Worm (Caenorhabditis elegans) whole organism, midembryonic: ENCODE data around the gene srt-34.

Source experiments
- T22C8.4 ChIP-seq: fragments of 200-800 bp; sonication (Bioruptor generic); IDR thresholded peaks from 2 replicates; pipeline ENCODE4 v1.3.6; 2022; ENCODE audit warnings: missing genetic modification characterization, missing compliant biosample characterization
- cog-1 ChIP-seq: sonication (generic microtip); optimal IDR thresholded peaks from 2 replicates; lab custom pipeline; 2016; ENCODE audit warnings: missing genetic modification characterization, missing compliant biosample characterization
- flt-1 ChIP-seq: fragments of 200-800 bp; sonication (Bioruptor generic); IDR thresholded peaks from 2 replicates; pipeline ENCODE4 v1.3.6; 2022; ENCODE audit warnings: missing genetic modification characterization, missing compliant biosample characterization
- klf-2 ChIP-seq: fragments of 200-800 bp; sonication (Bioruptor generic); conservative IDR thresholded peaks from 2 replicates; pipeline ENCODE4 v1.3.6; 2022; ENCODE audit warnings: missing genetic modification reagents, missing genetic modification characterization, missing compliant biosample characterization
- med-1 ChIP-seq: sonication (generic microtip); optimal IDR thresholded peaks from 2 replicates; lab custom pipeline; 2017; ENCODE audit warnings: missing genetic modification characterization, mild to moderate bottlenecking, missing compliant biosample characterization, antibody characterized with exemption, missing genetic modification reagents; ENCODE audit not compliant: insufficient read depth
- ref-1 ChIP-seq: fragments of 200-800 bp; sonication (Bioruptor generic); conservative IDR thresholded peaks from 2 replicates; pipeline ENCODE4 v1.3.6; 2022; ENCODE audit warnings: missing genetic modification reagents, missing genetic modification characterization, missing compliant biosample characterization
- tab-1 ChIP-seq: fragments of 200-800 bp; sonication (Bioruptor generic); IDR thresholded peaks from 2 replicates; pipeline ENCODE4 v1.3.6; 2022; ENCODE audit warnings: missing genetic modification characterization, missing compliant biosample characterization
- ztf-23 ChIP-seq: fragments of 200-800 bp; sonication (Bioruptor generic); IDR thresholded peaks from 2 replicates; pipeline ENCODE4 v1.3.6; 2022; ENCODE audit warnings: missing genetic modification reagents, missing genetic modification characterization, missing compliant biosample characterization
- ztf-29 ChIP-seq: fragments of 200-800 bp; sonication (Bioruptor generic); IDR thresholded peaks from 2 replicates; pipeline ENCODE4 v1.3.6; 2022; ENCODE audit warnings: missing genetic modification reagents, missing genetic modification characterization, missing compliant biosample characterization

DNA sequence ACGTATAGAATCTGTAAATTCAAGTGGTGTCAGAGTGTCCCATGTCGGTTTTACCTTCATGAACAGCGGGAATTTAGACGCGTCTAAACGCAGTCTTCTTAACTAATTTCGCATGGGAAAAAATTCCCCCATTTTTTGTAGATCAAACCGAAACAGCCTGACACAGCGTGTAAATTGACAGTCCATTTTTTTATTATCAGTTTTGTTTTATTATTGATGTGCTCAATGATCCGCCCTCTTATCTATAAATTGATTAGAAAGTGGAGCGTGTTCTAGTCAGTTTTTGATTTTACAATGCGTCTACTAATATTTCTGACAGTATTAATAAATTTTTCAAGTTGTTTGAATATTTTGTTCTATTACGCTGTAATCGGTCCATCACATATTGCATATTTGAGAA is 31.1 kb upstream of the srt-34 start, which contains the start of gene ugt-53:
- TF ChIP-seq ztf-29 (GFP tag; lab: Robert Waterston, UW), result no peak
- TF ChIP-seq cog-1 (tag; lab: Kevin White, UChicago), result no peak
- TF ChIP-seq flt-1, result no peak
- TF ChIP-seq ztf-23 (GFP tag; lab: Robert Waterston, UW), result no peak
- TF ChIP-seq klf-2 (GFP tag; lab: Robert Waterston, UW), result no peak
- TF ChIP-seq T22C8.4 (GFP tag; lab: Robert Waterston, UW), result no peak
- no peak for TF ChIP-seq ref-1 (GFP tag; lab: Robert Waterston, UW)
- no peak for TF ChIP-seq tab-1 (GFP tag; lab: Robert Waterston, UW)
- no peak for TF ChIP-seq med-1 (GFP tag; lab: Kevin White, UChicago)
